Worm (Caenorhabditis elegans) whole organism, L2 larva: Measurements from ENCODE around the gene nas-4.

Experiments used
- C34F6.9 ChIP-seq: fragments of 150-350 bp; optimal IDR thresholded peaks from 2 replicates; lab custom pipeline; 2014; ENCODE audit warnings: missing biosample characterization, missing genetic modification characterization
- F13H6.1 ChIP-seq: sonication (generic microtip); optimal IDR thresholded peaks from 2 replicates; lab custom pipeline; 2016; ENCODE audit warnings: missing genetic modification characterization, missing compliant biosample characterization
- R02D3.7 ChIP-seq: fragments of 150-350 bp; optimal IDR thresholded peaks from 2 replicates; lab custom pipeline; 2014; ENCODE audit warnings: missing biosample characterization, missing genetic modification characterization
- Y55F3AM.14 ChIP-seq: fragments of 200-800 bp; sonication (Bioruptor generic); optimal IDR thresholded peaks from 2 replicates; lab custom pipeline; 2018; ENCODE audit warnings: mild to moderate bottlenecking, missing genetic modification characterization, missing compliant biosample characterization
- ZK546.5 ChIP-seq: sonication (generic microtip); optimal IDR thresholded peaks from 2 replicates; lab custom pipeline; 2017; ENCODE audit warnings: missing biosample characterization, missing genetic modification characterization
- alr-1 ChIP-seq: fragments of 150-350 bp; optimal IDR thresholded peaks from 2 replicates; lab custom pipeline; 2014; ENCODE audit warnings: missing biosample characterization, missing genetic modification characterization
- aly-2 ChIP-seq: fragments of 150-350 bp; optimal IDR thresholded peaks from 2 replicates; lab custom pipeline; 2014; ENCODE audit warnings: missing biosample characterization, missing genetic modification characterization
- ama-1 ChIP-seq: fragments of 150-350 bp; optimal IDR thresholded peaks from 2 replicates; lab custom pipeline; 2018; ENCODE audit warnings: inconsistent platforms
- blmp-1 ChIP-seq: sonication (generic microtip); optimal IDR thresholded peaks from 2 replicates; lab custom pipeline; 2017; ENCODE audit warnings: missing genetic modification characterization, mild to moderate bottlenecking, missing compliant biosample characterization, antibody characterized with exemption, moderate library complexity; ENCODE audit not compliant: insufficient read depth
- ceh-16 ChIP-seq: fragments of 150-350 bp; optimal IDR thresholded peaks from 2 replicates; lab custom pipeline; 2014; ENCODE audit warnings: missing biosample characterization, missing genetic modification characterization
- ceh-82 ChIP-seq: fragments of 150-350 bp; optimal IDR thresholded peaks from 2 replicates; lab custom pipeline; 2014; ENCODE audit warnings: missing biosample characterization, missing genetic modification characterization
- crh-2 ChIP-seq: sonication (generic microtip); optimal IDR thresholded peaks from 2 replicates; lab custom pipeline; 2017; ENCODE audit warnings: missing biosample characterization, missing genetic modification characterization
- dmd-4 ChIP-seq: sonication (generic microtip); optimal IDR thresholded peaks from 2 replicates; lab custom pipeline; 2017; ENCODE audit warnings: missing biosample characterization, missing genetic modification characterization
- egl-27 ChIP-seq: sonication (generic microtip); optimal IDR thresholded peaks from 3 replicates; lab custom pipeline; 2017; ENCODE audit warnings: missing biosample characterization, missing genetic modification reagents, missing genetic modification characterization
- elt-1 ChIP-seq: fragments of 150-350 bp; optimal IDR thresholded peaks from 2 replicates; lab custom pipeline; 2014; ENCODE audit warnings: missing biosample characterization, missing genetic modification characterization
- elt-3 ChIP-seq: sonication (generic microtip); optimal IDR thresholded peaks from 2 replicates; lab custom pipeline; 2017; ENCODE audit warnings: missing biosample characterization, missing genetic modification characterization
- fos-1 ChIP-seq: fragments of 150-350 bp; optimal IDR thresholded peaks from 2 replicates; lab custom pipeline; 2014; ENCODE audit warnings: missing biosample characterization, missing genetic modification characterization
- gmeb-1 ChIP-seq: fragments of 150-350 bp; optimal IDR thresholded peaks from 2 replicates; lab custom pipeline; 2014; ENCODE audit warnings: missing biosample characterization, missing genetic modification characterization
- lin-11 ChIP-seq: fragments of 150-350 bp; sonication (generic microtip); optimal IDR thresholded peaks from 2 replicates; lab custom pipeline; 2014; ENCODE audit warnings: missing biosample characterization, missing genetic modification characterization, inconsistent platforms, mixed read lengths
- lin-13 ChIP-seq: fragments of 150-350 bp; optimal IDR thresholded peaks from 2 replicates; lab custom pipeline; 2014; ENCODE audit warnings: missing biosample characterization, missing genetic modification reagents, missing genetic modification characterization
- lin-39 ChIP-seq: fragments of 150-350 bp; optimal IDR thresholded peaks from 2 replicates; lab custom pipeline; 2014; ENCODE audit warnings: missing biosample characterization, missing genetic modification reagents, missing genetic modification characterization
- lsy-2 ChIP-seq, 2 experiments: fragments of 150-350 bp in 1 of 2; sonication (generic microtip) in 1 of 2; optimal IDR thresholded peaks; 2 replicates each; lab custom pipeline; 2014 to 2017; ENCODE audit warnings: missing biosample characterization in 2 of 2, missing genetic modification characterization in 2 of 2
- mab-5 ChIP-seq: fragments of 150-350 bp; optimal IDR thresholded peaks from 2 replicates; lab custom pipeline; 2014; ENCODE audit warnings: missing biosample characterization, missing genetic modification characterization
- mbf-1 ChIP-seq: sonication (generic microtip); optimal IDR thresholded peaks from 2 replicates; lab custom pipeline; 2017; ENCODE audit warnings: missing biosample characterization, missing genetic modification characterization
- mdl-1 ChIP-seq, 2 experiments: fragments of 150-350 bp in 1 of 2; sonication (generic microtip) in 1 of 2; optimal IDR thresholded peaks; 2 replicates each; lab custom pipeline; 2017; ENCODE audit warnings: missing biosample characterization in 2 of 2, missing genetic modification characterization in 2 of 2
- nhr-10 ChIP-seq: sonication (generic microtip); optimal IDR thresholded peaks from 2 replicates; lab custom pipeline; 2017; ENCODE audit warnings: missing biosample characterization, missing genetic modification characterization
- nhr-11 ChIP-seq: fragments of 150-350 bp; optimal IDR thresholded peaks from 2 replicates; lab custom pipeline; 2014; ENCODE audit warnings: missing biosample characterization, missing genetic modification characterization
- nhr-12 ChIP-seq: fragments of 150-350 bp; optimal IDR thresholded peaks from 2 replicates; lab custom pipeline; 2014; ENCODE audit warnings: missing biosample characterization, missing genetic modification characterization
- nhr-129 ChIP-seq: fragments of 150-350 bp; optimal IDR thresholded peaks from 2 replicates; lab custom pipeline; 2014; ENCODE audit warnings: missing biosample characterization, missing genetic modification characterization
- nhr-21 ChIP-seq: fragments of 150-350 bp; optimal IDR thresholded peaks from 2 replicates; lab custom pipeline; 2014; ENCODE audit warnings: missing biosample characterization, missing genetic modification characterization
- nhr-23 ChIP-seq: fragments of 150-350 bp; optimal IDR thresholded peaks from 2 replicates; lab custom pipeline; 2014; ENCODE audit warnings: missing biosample characterization, missing genetic modification reagents, missing genetic modification characterization
- nhr-237 ChIP-seq: fragments of 150-350 bp; optimal IDR thresholded peaks from 2 replicates; lab custom pipeline; 2014; ENCODE audit warnings: missing biosample characterization, missing genetic modification characterization
- nhr-25 ChIP-seq: fragments of 150-350 bp; sonication (generic microtip); optimal IDR thresholded peaks from 3 replicates; lab custom pipeline; 2014; ENCODE audit warnings: missing biosample characterization, missing genetic modification characterization
- nhr-6 ChIP-seq: fragments of 150-350 bp; optimal IDR thresholded peaks from 2 replicates; lab custom pipeline; 2014; ENCODE audit warnings: missing biosample characterization, missing genetic modification characterization
- nhr-77 ChIP-seq: fragments of 150-350 bp; optimal IDR thresholded peaks from 2 replicates; lab custom pipeline; 2014; ENCODE audit warnings: missing biosample characterization, missing genetic modification characterization
- peb-1 ChIP-seq: fragments of 150-350 bp; optimal IDR thresholded peaks from 2 replicates; lab custom pipeline; 2014; ENCODE audit warnings: missing biosample characterization, missing genetic modification characterization
- sem-4 ChIP-seq: fragments of 150-350 bp; optimal IDR thresholded peaks from 2 replicates; lab custom pipeline; 2014; ENCODE audit warnings: missing biosample characterization, missing genetic modification reagents, missing genetic modification characterization
- skn-1 ChIP-seq: sonication (generic microtip); optimal IDR thresholded peaks from 2 replicates; lab custom pipeline; 2017; ENCODE audit warnings: missing biosample characterization, missing genetic modification characterization
- sma-3 ChIP-seq: sonication (generic microtip); optimal IDR thresholded peaks from 2 replicates; lab custom pipeline; 2016; ENCODE audit warnings: missing genetic modification reagents, missing genetic modification characterization, missing compliant biosample characterization
- sma-9 ChIP-seq, 2 experiments: fragments of 150-350 bp in 1 of 2; sonication (generic microtip) in 1 of 2; optimal IDR thresholded peaks; 2 replicates each; lab custom pipeline; 2014 to 2016; ENCODE audit warnings: missing genetic modification characterization in 2 of 2, mild to moderate bottlenecking in 1 of 2, missing biosample characterization in 1 of 2, missing compliant biosample characterization in 1 of 2, missing genetic modification reagents in 1 of 2, moderate library complexity in 1 of 2
- snpc-4 ChIP-seq: fragments of 150-350 bp; optimal IDR thresholded peaks from 2 replicates; lab custom pipeline; 2014; ENCODE audit warnings: missing biosample characterization, missing genetic modification characterization
- unc-39 ChIP-seq: fragments of 150-350 bp; optimal IDR thresholded peaks from 2 replicates; lab custom pipeline; 2014; ENCODE audit warnings: missing biosample characterization, missing genetic modification characterization
- unc-55 ChIP-seq: fragments of 150-350 bp; sonication (generic microtip); optimal IDR thresholded peaks from 3 replicates; lab custom pipeline; 2014; ENCODE audit warnings: missing biosample characterization, missing genetic modification reagents, missing genetic modification characterization
- unc-62 ChIP-seq: fragments of 150-350 bp; optimal IDR thresholded peaks from 2 replicates; lab custom pipeline; 2014; ENCODE audit warnings: missing biosample characterization, missing genetic modification reagents, missing genetic modification characterization
- zag-1 ChIP-seq: fragments of 150-350 bp; optimal IDR thresholded peaks from 2 replicates; lab custom pipeline; 2014; ENCODE audit warnings: missing biosample characterization, missing genetic modification characterization
- ztf-1 ChIP-seq: fragments of 200-800 bp; sonication (Bioruptor generic); conservative IDR thresholded peaks from 2 replicates; pipeline ENCODE4 v1.3.6; 2022; ENCODE audit warnings: missing genetic modification characterization, missing compliant biosample characterization
- ztf-11 ChIP-seq: sonication (generic microtip); optimal IDR thresholded peaks from 2 replicates; lab custom pipeline; 2017; ENCODE audit warnings: missing biosample characterization, missing genetic modification characterization
- ztf-4 ChIP-seq: fragments of 150-350 bp; optimal IDR thresholded peaks from 2 replicates; lab custom pipeline; 2014; ENCODE audit warnings: missing biosample characterization, missing genetic modification characterization

nas-4 gene

ce11 chrIII:6415306-6415973 is at the start of gene nas-4:
nas-4 (minus strand) TSS chrIII:6415656.
- TF ChIP-seq nhr-21 (peak; percentile 17), zag-1 (no peak), unc-39 (tag; lab: Kevin White, UChicago) (no peak), lsy-2 (tag; optimal IDR thresholded peaks at IDR 0.05; lab: Kevin White, UChicago) (peak in 1 of 2 experiments; percentile 9), sma-3 (peak; percentile 46), ztf-1 (GFP tag; lab: Robert Waterston, UW) (no peak), R02D3.7 (tag; lab: Kevin White, UChicago) (no peak), blmp-1 (tag; lab: Kevin White, UChicago) (peak; percentile 3), sma-9 (GFP tag; optimal IDR thresholded peaks at IDR 0.05; lab: Kevin White, UChicago) (no peak), sma-9 (tag; optimal IDR thresholded peaks at IDR 0.05; lab: Kevin White, UChicago) (no peak), nhr-10 (tag; lab: Kevin White, UChicago) (no peak), nhr-23 (no peak), ztf-11 (tag; lab: Kevin White, UChicago) (no peak), nhr-129 (tag; lab: Kevin White, UChicago) (no peak), ZK546.5 (tag; lab: Kevin White, UChicago) (no peak), fos-1 (tag; lab: Kevin White, UChicago) (no peak), nhr-6 (peak; percentile 14), unc-62 (GFP tag; lab: Kevin White, UChicago) (no peak), gmeb-1 (no peak), nhr-12 (tag; lab: Kevin White, UChicago) (no peak), alr-1 (tag; lab: Kevin White, UChicago) (no peak), nhr-11 (tag; lab: Kevin White, UChicago) (no peak), C34F6.9 (tag; lab: Kevin White, UChicago) (no peak), lin-39 (tag; lab: Kevin White, UChicago) (no peak), nhr-77 (tag; lab: Kevin White, UChicago) (no peak), Y55F3AM.14 (GFP tag; lab: Kevin White, UChicago) (peak; percentile 35), mab-5 (tag; lab: Kevin White, UChicago) (no peak), crh-2 (peak; percentile 36), mbf-1 (tag; lab: Kevin White, UChicago) (no peak), elt-1 (no peak), aly-2 (no peak), nhr-237 (tag; lab: Kevin White, UChicago) (no peak), nhr-25 (tag; lab: Kevin White, UChicago) (peak; percentile 27), skn-1 (tag; lab: Kevin White, UChicago) (no peak), lin-13 (GFP tag; lab: Kevin White, UChicago) (peak; percentile 42), ceh-16 (tag; lab: Kevin White, UChicago) (no peak), dmd-4 (tag; lab: Kevin White, UChicago) (no peak), peb-1 (tag; lab: Kevin White, UChicago) (no peak), ama-1 (peak; percentile 69), ceh-82 (tag; lab: Kevin White, UChicago) (no peak), snpc-4 (tag; lab: Kevin White, UChicago) (no peak), lin-11 (tag; lab: Kevin White, UChicago) (no peak), unc-55 (peak; percentile 7), ztf-4 (tag; lab: Kevin White, UChicago) (peak; percentile 69), elt-3 (tag; lab: Kevin White, UChicago) (no peak), sem-4 (tag; lab: Kevin White, UChicago) (no peak), F13H6.1 (tag; lab: Kevin White, UChicago) (no peak), egl-27 (tag; lab: Kevin White, UChicago) (no peak), mdl-1 (tag; optimal IDR thresholded peaks at IDR 0.05; lab: Kevin White, UChicago) (no peak)
